Fruit fly (Drosophila melanogaster): ENCODE results near the gene CG34367.

The CG34367 gene

dm6 chr2L:10375464-10376236 is 21.9 kb upstream of the CG34367 start, which contains the start of the genes CG33303 and dpr19 (continued):
- TF ChIP-seq CrebB (tag; optimal IDR thresholded peaks at IDR 0.05) (peak; percentile 29), CoRest (tag; optimal IDR thresholded peaks at IDR 0.05) (peak; percentile 83), CG10543 (GFP tag; optimal IDR thresholded peaks at IDR 0.05) (no peak), lov (optimal IDR thresholded peaks at IDR 0.05) (no peak), lov (GFP tag; IDR thresholded peaks at IDR 0.05) (no peak), jumu (GFP tag; optimal IDR thresholded peaks at IDR 0.05) (no peak), Rfx (GFP tag; IDR thresholded peaks at IDR 0.05) (peak; percentile 72), CG2116 (GFP tag; optimal IDR thresholded peaks at IDR 0.05) (peak; percentile 55), CG11085 (GFP tag; IDR thresholded peaks at IDR 0.05) (no peak), Dad (GFP tag; optimal IDR thresholded peaks at IDR 0.05) (no peak), CG4707 (GFP tag; optimal IDR thresholded peaks at IDR 0.05) (no peak), crp (GFP tag; optimal IDR thresholded peaks at IDR 0.05) (peak in 1 of 2 experiments; percentile 79), jigr1 (GFP tag; IDR thresholded peaks at IDR 0.05) (no peak), CG14014 (GFP tag; IDR thresholded peaks at IDR 0.05) (peak; percentile 34; the same call in 1 of the 2 replicates), D19A (tag; optimal IDR thresholded peaks at IDR 0.05) (peak; percentile 83), CG9932 (GFP tag; IDR thresholded peaks at IDR 0.05) (peak; percentile 17; the same call in 1 of the 2 replicates), CG11247 (GFP tag; IDR thresholded peaks at IDR 0.05) (0 out of 2 replicates have a peak, but pooled peaks have one; percentile 29), Doc3 (GFP tag; IDR thresholded peaks at IDR 0.05; ENCODE audit: partially characterized antibody) (no peak), stwl (tag; optimal IDR thresholded peaks at IDR 0.05) (peak; percentile 45), Doc2 (GFP tag; IDR thresholded peaks at IDR 0.05) (no peak), Six4 (GFP tag; optimal IDR thresholded peaks at IDR 0.05) (peak; percentile 47), CG5953 (GFP tag; IDR thresholded peaks at IDR 0.05) (no peak), mam (GFP tag; optimal IDR thresholded peaks at IDR 0.05) (no peak), Camta (GFP tag; optimal IDR thresholded peaks at IDR 0.05) (no peak), CG2120 (GFP tag; optimal IDR thresholded peaks at IDR 0.05) (peak; percentile 27), bcd (GFP tag; optimal IDR thresholded peaks at IDR 0.05) (peak; percentile 65), hth (optimal IDR thresholded peaks at IDR 0.05) (no peak), E2f2 (GFP tag; IDR thresholded peaks at IDR 0.05) (peak; percentile 42), CG17186 (GFP tag; optimal IDR thresholded peaks at IDR 0.05) (no peak), mld (GFP tag; IDR thresholded peaks at IDR 0.05; ENCODE audit: partially characterized antibody) (no peak), Lpt (GFP tag; optimal IDR thresholded peaks at IDR 0.05) (no peak), CG1603 (tag; optimal IDR thresholded peaks at IDR 0.05) (peak; percentile 16), CG31224 (GFP tag; IDR thresholded peaks at IDR 0.05) (peak; percentile 41; the same call in 1 of the 2 replicates), Dref (GFP tag; IDR thresholded peaks at IDR 0.05) (no peak), crc (GFP tag; optimal IDR thresholded peaks at IDR 0.05) (no peak), CG11695 (GFP tag; IDR thresholded peaks at IDR 0.05) (peak; percentile 76), grn (GFP tag; optimal IDR thresholded peaks at IDR 0.05) (no peak), fu2 (GFP tag; optimal IDR thresholded peaks at IDR 0.05) (no peak), CG9797 (GFP tag; optimal IDR thresholded peaks at IDR 0.05) (peak; percentile 80), CG13296 (GFP tag; optimal IDR thresholded peaks at IDR 0.05) (peak; percentile 87), CG12769 (tag; optimal IDR thresholded peaks at IDR 0.05) (no peak), Max (GFP tag; optimal IDR thresholded peaks at IDR 0.05) (peak; percentile 16), toy (GFP tag; IDR thresholded peaks at IDR 0.05) (no peak), CG7839 (tag; optimal IDR thresholded peaks at IDR 0.05) (peak; percentile 83), CG14965 (GFP tag; optimal IDR thresholded peaks at IDR 0.05; ENCODE audit: borderline replicate concordance) (no peak), CG17359 (tag; optimal IDR thresholded peaks at IDR 0.05) (peak; percentile 84), CG12219 (GFP tag; optimal IDR thresholded peaks at IDR 0.05) (no peak), CG6854 (GFP tag; optimal IDR thresholded peaks at IDR 0.05) (peak; percentile 66), NC2α (GFP tag; optimal IDR thresholded peaks at IDR 0.05) (no peak), CG10321 (GFP tag; IDR thresholded peaks at IDR 0.05) (peak; percentile 49; the same call in 1 of the 2 replicates)

Measured in whole organism, embryonic.